Worm (Caenorhabditis elegans): ENCODE measurements around the gene Y94H6A.3.
"Not testable (repeated sequence)": the region's sequence is repeated elsewhere in the genome, so short reads cannot be mapped to it uniquely, and the experiment has no call there.

Y94H6A.3 gene

DNA sequence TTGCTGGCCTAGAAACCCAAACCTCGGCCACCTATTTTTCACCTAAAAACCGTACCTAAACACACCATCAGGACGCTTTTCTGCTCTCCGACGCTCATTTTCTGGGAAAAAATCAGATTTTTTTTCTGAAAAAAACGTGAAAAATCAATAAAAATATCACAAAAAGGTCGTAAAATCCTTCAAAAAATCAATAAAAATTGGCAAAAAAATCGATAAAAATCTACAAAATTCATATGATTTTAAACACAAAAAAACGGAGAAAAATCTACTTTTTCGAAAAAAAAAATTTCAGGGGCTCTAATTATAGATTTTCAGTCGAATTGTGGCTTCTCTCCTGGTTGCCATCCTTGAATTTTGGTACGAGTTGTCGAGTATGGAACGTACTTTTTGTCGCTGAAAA is 40.2 kb downstream of the Y94H6A.3 start, which contains the start of gene Y94H6A.7:
Gene Y94H6A.7 (minus strand): TSS at position 101 of the 400 bp plus-strand sequence.
- TF ChIP-seq zag-1 (tag; optimal IDR thresholded peaks at IDR 0.05); unc-98 (GFP tag; IDR thresholded peaks at IDR 0.05); vab-15 (tag; optimal IDR thresholded peaks at IDR 0.05): not testable (repeated sequence)

DNA sequence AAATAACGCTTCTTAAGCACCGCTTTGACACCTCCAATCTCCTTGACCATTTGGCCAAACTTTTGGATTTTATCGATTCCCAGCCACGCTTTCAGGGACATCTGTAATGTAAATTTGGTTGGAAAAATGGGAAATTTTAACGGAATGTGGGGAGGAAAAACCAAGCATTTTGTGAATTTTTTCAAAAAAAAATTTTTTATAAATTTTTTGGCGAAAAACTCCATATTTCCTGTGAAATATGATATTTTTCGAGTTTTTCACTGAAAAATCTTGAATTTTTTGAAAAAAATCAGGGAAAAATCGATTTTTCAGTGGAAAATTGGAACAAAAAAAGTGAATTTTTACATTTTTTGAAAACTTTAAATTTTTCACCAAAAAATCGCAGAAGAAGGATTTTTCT is 43.4 kb downstream of the Y94H6A.3 start, which contains the start of gene ndua-12:
Gene ndua-12 (minus strand): TSS at position 101 of the 400 bp plus-strand sequence.
- TF ChIP-seq unc-98 (GFP tag; IDR thresholded peaks at IDR 0.05); vab-15 (tag; optimal IDR thresholded peaks at IDR 0.05); xbp-1 (tag; optimal IDR thresholded peaks at IDR 0.05): not testable (repeated sequence)

DNA sequence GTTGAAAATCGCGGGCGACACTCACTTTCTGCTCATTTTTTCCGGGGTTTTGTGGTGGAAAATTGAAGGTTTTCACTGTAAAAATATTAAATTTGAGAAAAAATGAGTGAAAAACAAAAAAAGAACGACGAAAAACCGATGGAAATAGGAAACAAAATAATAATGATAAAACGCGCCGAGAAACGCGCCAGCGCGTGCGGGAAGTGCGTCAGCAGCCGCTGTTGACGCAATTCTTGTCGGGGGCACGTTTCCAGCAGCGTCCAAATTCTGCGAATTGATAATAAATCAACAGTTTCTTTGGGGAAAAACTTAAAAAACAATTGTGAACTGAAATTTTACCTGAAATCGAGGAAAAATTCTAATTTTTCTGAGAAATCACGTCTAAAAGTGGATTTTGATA is 49.5 kb downstream of the Y94H6A.3 start, which contains the start of gene ubxn-2:
Gene ubxn-2 (minus strand): TSS at position 36 of the 400 bp plus-strand sequence.
- TF ChIP-seq nhr-20 (tag; optimal IDR thresholded peaks at IDR 0.05): peak; percentile 82
- TF ChIP-seq isw-1 (GFP tag; IDR thresholded peaks at IDR 0.05): peak; percentile 87
- peak; percentile 70 for TF ChIP-seq ceh-8 (GFP tag; optimal IDR thresholded peaks at IDR 0.05)
- peak; percentile 89 to 91 (median 90) for TF ChIP-seq ceh-82 (tag; optimal IDR thresholded peaks at IDR 0.05)
- peak; percentile 94 for TF ChIP-seq rnt-1 (tag; optimal IDR thresholded peaks at IDR 0.05)
- TF ChIP-seq zip-4 (GFP tag; optimal IDR thresholded peaks at IDR 0.05): peak; percentile 67
- TF ChIP-seq sptf-1 (tag; optimal IDR thresholded peaks at IDR 0.05): no peak
- no peak for TF ChIP-seq ceh-63 (GFP tag; optimal IDR thresholded peaks at IDR 0.05)
- TF ChIP-seq fkh-10 (GFP tag; optimal IDR thresholded peaks at IDR 0.05): no peak
- peak; percentile 77 for TF ChIP-seq lin-14 (GFP tag; optimal IDR thresholded peaks at IDR 0.05)
- peak; percentile 92 for TF ChIP-seq snu-23 (GFP tag; optimal IDR thresholded peaks at IDR 0.05)
- no peak for TF ChIP-seq egl-27 (tag; optimal IDR thresholded peaks at IDR 0.05)
- peak; percentile 60 for TF ChIP-seq C04F5.9 (tag; optimal IDR thresholded peaks at IDR 0.05)
- peak in 3 of 6 experiments; percentile 20 to 77 (median 63) for TF ChIP-seq elt-3 (tag; optimal IDR thresholded peaks at IDR 0.05)
- TF ChIP-seq mep-1 (tag; optimal IDR thresholded peaks at IDR 0.05): peak; percentile 93
- TF ChIP-seq tbx-2 (tag; optimal IDR thresholded peaks at IDR 0.05): peak; percentile 91
- TF ChIP-seq C16A3.4 (tag; optimal IDR thresholded peaks at IDR 0.05): peak; percentile 70
- TF ChIP-seq xbp-1 (tag; optimal IDR thresholded peaks at IDR 0.05): peak; percentile 84
- peak; percentile 66 for TF ChIP-seq egl-13 (tag; optimal IDR thresholded peaks at IDR 0.05)
- peak; percentile 54 for TF ChIP-seq fos-1 (tag; optimal IDR thresholded peaks at IDR 0.05)
- no peak for TF ChIP-seq unc-98 (GFP tag; IDR thresholded peaks at IDR 0.05)
- TF ChIP-seq lsy-2 (tag; optimal IDR thresholded peaks at IDR 0.05): peak; percentile 89 to 90
- TF ChIP-seq ceh-90 (tag; optimal IDR thresholded peaks at IDR 0.05): peak; percentile 62
- peak; percentile 91 for TF ChIP-seq nhr-85 (tag)
- peak; percentile 50 for TF ChIP-seq nhr-77 (tag; optimal IDR thresholded peaks at IDR 0.05)
- TF ChIP-seq pqm-1 (tag; optimal IDR thresholded peaks at IDR 0.05): no peak
- TF ChIP-seq irx-1 (tag; optimal IDR thresholded peaks at IDR 0.05): peak; percentile 78
- peak; percentile 30 for TF ChIP-seq elt-2 (tag; optimal IDR thresholded peaks at IDR 0.05)
- no peak for TF ChIP-seq mef-2 (tag; optimal IDR thresholded peaks at IDR 0.05)
- TF ChIP-seq fkh-8 (tag; optimal IDR thresholded peaks at IDR 0.05): peak; percentile 85
- TF ChIP-seq ceh-88 (GFP tag; IDR thresholded peaks at IDR 0.05): 0 out of 2 replicates have a peak, but pooled peaks have one; percentile 43
- no peak for TF ChIP-seq nhr-12 (tag; optimal IDR thresholded peaks at IDR 0.05)
- TF ChIP-seq hpl-2 (GFP tag; optimal IDR thresholded peaks at IDR 0.05): no peak
- peak; percentile 81 for TF ChIP-seq grh-1 (GFP tag; IDR thresholded peaks at IDR 0.05)
- TF ChIP-seq efl-1 (optimal IDR thresholded peaks at IDR 0.05): peak; percentile 79 to 86
- TF ChIP-seq efl-1 (GFP tag; optimal IDR thresholded peaks at IDR 0.05 in 1 of 2): peak; percentile 82 to 98
- peak; percentile 65 for TF ChIP-seq unc-30 (tag; optimal IDR thresholded peaks at IDR 0.05)
- peak; percentile 57 for TF ChIP-seq sup-37 (GFP tag; optimal IDR thresholded peaks at IDR 0.05)
- no peak for TF ChIP-seq nhr-11 (tag; optimal IDR thresholded peaks at IDR 0.05)
- peak; percentile 68 for TF ChIP-seq lin-39 (tag; optimal IDR thresholded peaks at IDR 0.05)
- TF ChIP-seq lin-13 (GFP tag; optimal IDR thresholded peaks at IDR 0.05): peak; percentile 78
- TF ChIP-seq hlh-17 (GFP tag; optimal IDR thresholded peaks at IDR 0.05; ENCODE audit: borderline replicate concordance): no peak
- TF ChIP-seq nhr-84 (tag; optimal IDR thresholded peaks at IDR 0.05): no peak
- TF ChIP-seq ztf-4 (tag; optimal IDR thresholded peaks at IDR 0.05): peak; percentile 14
- TF ChIP-seq zag-1 (tag; optimal IDR thresholded peaks at IDR 0.05): no peak
- peak; percentile 91 for TF ChIP-seq nhr-90 (tag; optimal IDR thresholded peaks at IDR 0.05; ENCODE audit: poor library complexity)
- peak in 1 of 2 experiments; percentile 80 for TF ChIP-seq ztf-11 (tag; optimal IDR thresholded peaks at IDR 0.05)
